Worm (Caenorhabditis elegans) whole organism, young adult: ENCODE data around the gene lec-3.

Experiments
- F37B4.10 ChIP-seq: fragments of 200-800 bp; sonication (Bioruptor generic); IDR thresholded peaks from 2 replicates; pipeline ENCODE4 v1.3.6; 2022; ENCODE audit warnings: missing genetic modification characterization, missing compliant biosample characterization
- F39B2.1 ChIP-seq: fragments of 200-800 bp; sonication (Bioruptor generic); IDR thresholded peaks from 2 replicates; pipeline ENCODE4 v1.3.6; 2022; ENCODE audit warnings: missing genetic modification reagents, missing genetic modification characterization, missing compliant biosample characterization
- F52B5.7 ChIP-seq: sonication (generic microtip); optimal IDR thresholded peaks from 2 replicates; lab custom pipeline; 2016; ENCODE audit warnings: mild to moderate bottlenecking, missing genetic modification characterization, missing compliant biosample characterization
- K11D2.4 ChIP-seq: fragments of 200-800 bp; sonication (Bioruptor generic); IDR thresholded peaks from 2 replicates; pipeline ENCODE4 v1.3.6; 2022; ENCODE audit warnings: missing genetic modification reagents, missing genetic modification characterization, missing compliant biosample characterization
- K12H6.12 ChIP-seq: fragments of 200-800 bp; sonication (Bioruptor generic); optimal IDR thresholded peaks from 2 replicates; lab custom pipeline; 2018; ENCODE audit warnings: mild to moderate bottlenecking, missing genetic modification characterization, missing compliant biosample characterization
- Y67H2A.10 ChIP-seq: fragments of 200-800 bp; sonication (Bioruptor generic); conservative IDR thresholded peaks from 2 replicates; pipeline ENCODE4 v1.3.6; 2022; ENCODE audit warnings: missing genetic modification reagents, missing genetic modification characterization, missing compliant biosample characterization
- ama-1 ChIP-seq, 3 experiments: fragments of 150-350 bp in 1 of 3; sonication (generic microtip) in 2 of 3; optimal IDR thresholded peaks; 2 replicates each; lab custom pipeline; 2014 to 2018; ENCODE audit warnings: missing biosample characterization in 2 of 3, missing genetic modification characterization in 2 of 3, missing genetic modification reagents in 2 of 3
- atf-7 ChIP-seq: sonication (generic microtip); optimal IDR thresholded peaks from 2 replicates; lab custom pipeline; 2017; ENCODE audit warnings: mild to moderate bottlenecking, missing genetic modification characterization, missing compliant biosample characterization
- attf-3 ChIP-seq: fragments of 200-800 bp; sonication (Bioruptor generic); conservative IDR thresholded peaks from 2 replicates; pipeline ENCODE4 v1.3.6; 2022; ENCODE audit warnings: missing genetic modification reagents, missing genetic modification characterization, missing compliant biosample characterization
- attf-5 ChIP-seq: fragments of 200-800 bp; sonication (Bioruptor generic); optimal IDR thresholded peaks from 2 replicates; lab custom pipeline; 2018; ENCODE audit warnings: mild to moderate bottlenecking, missing genetic modification characterization, missing compliant biosample characterization
- cebp-1 ChIP-seq, 2 experiments: fragments of 200-800 bp in 1 of 2; sonication (Bioruptor generic) in 1 of 2; sonication (generic microtip) in 1 of 2; IDR thresholded peaks in 1 of 2; optimal IDR thresholded peaks in 1 of 2; 2 replicates each; pipeline versions ENCODE4 v1.3.6 to Lab custom; 2017 to 2022; ENCODE audit warnings: missing compliant biosample characterization in 2 of 2, missing genetic modification characterization in 2 of 2, mild to moderate bottlenecking in 1 of 2, missing genetic modification reagents in 1 of 2, moderate library complexity in 1 of 2
- ceh-27 ChIP-seq: fragments of 200-800 bp; sonication (Bioruptor generic); optimal IDR thresholded peaks from 2 replicates; lab custom pipeline; 2018; ENCODE audit warnings: mild to moderate bottlenecking, missing genetic modification characterization, moderate library complexity, missing compliant biosample characterization
- ceh-40 ChIP-seq: fragments of 200-800 bp; sonication (Bioruptor generic); IDR thresholded peaks from 2 replicates; pipeline ENCODE4 v1.3.6; 2022; ENCODE audit warnings: missing genetic modification characterization, missing compliant biosample characterization
- ceh-58 ChIP-seq: fragments of 200-800 bp; sonication (Bioruptor generic); IDR thresholded peaks from 2 replicates; pipeline ENCODE4 v1.3.6; 2022; ENCODE audit warnings: missing genetic modification characterization, missing compliant biosample characterization
- chd-7 ChIP-seq: sonication (generic microtip); optimal IDR thresholded peaks from 2 replicates; lab custom pipeline; 2016; ENCODE audit warnings: mild to moderate bottlenecking, missing genetic modification characterization, moderate library complexity, missing compliant biosample characterization
- dox-1 ChIP-seq: fragments of 200-800 bp; sonication (Bioruptor generic); IDR thresholded peaks from 2 replicates; pipeline ENCODE4 v1.3.6; 2022; ENCODE audit warnings: missing genetic modification reagents, missing genetic modification characterization, missing compliant biosample characterization
- efl-1 ChIP-seq: fragments of 150-350 bp; optimal IDR thresholded peaks from 2 replicates; lab custom pipeline; 2014; ENCODE audit warnings: missing biosample characterization, missing genetic modification reagents, missing genetic modification characterization
- egl-18 ChIP-seq: fragments of 200-800 bp; sonication (Bioruptor generic); IDR thresholded peaks from 2 replicates; pipeline ENCODE4 v1.3.6; 2022; ENCODE audit warnings: missing genetic modification reagents, missing genetic modification characterization, missing compliant biosample characterization
- egrh-3 ChIP-seq: fragments of 200-800 bp; sonication (Bioruptor generic); IDR thresholded peaks from 2 replicates; pipeline ENCODE4 v1.3.6; 2022; ENCODE audit warnings: missing genetic modification reagents, missing genetic modification characterization, missing compliant biosample characterization
- ekl-4 ChIP-seq: fragments of 200-800 bp; sonication (Bioruptor generic); IDR thresholded peaks from 2 replicates; pipeline ENCODE4 v1.3.6; 2022; ENCODE audit warnings: missing genetic modification reagents, missing genetic modification characterization, missing compliant biosample characterization
- gei-17 ChIP-seq: fragments of 200-800 bp; sonication (Bioruptor generic); optimal IDR thresholded peaks from 2 replicates; lab custom pipeline; 2018; ENCODE audit warnings: mild to moderate bottlenecking, missing genetic modification characterization, missing compliant biosample characterization
- hmg-1.2 ChIP-seq: fragments of 200-800 bp; sonication (Bioruptor generic); IDR thresholded peaks from 2 replicates; pipeline ENCODE4 v1.3.6; 2022; ENCODE audit warnings: missing genetic modification reagents, missing genetic modification characterization, missing compliant biosample characterization
- hrde-1 ChIP-seq: sonication (generic microtip); optimal IDR thresholded peaks from 2 replicates; lab custom pipeline; 2016; ENCODE audit warnings: missing genetic modification characterization, mild to moderate bottlenecking, missing compliant biosample characterization, moderate library complexity, missing genotype, missing genetic modification reagents, borderline replicate concordance
- lin-26 ChIP-seq: fragments of 200-800 bp; sonication (Bioruptor generic); IDR thresholded peaks from 2 replicates; pipeline ENCODE4 v1.3.6; 2022; ENCODE audit warnings: missing genetic modification reagents, missing genetic modification characterization, missing compliant biosample characterization
- lin-40 ChIP-seq: sonication (generic microtip); optimal IDR thresholded peaks from 2 replicates; lab custom pipeline; 2016; ENCODE audit warnings: missing genetic modification characterization, mild to moderate bottlenecking, missing compliant biosample characterization, missing genotype, missing genetic modification reagents
- mes-4 ChIP-seq: sonication (generic microtip); optimal IDR thresholded peaks from 2 replicates; lab custom pipeline; 2016; ENCODE audit warnings: missing genotype, missing genetic modification characterization, missing compliant biosample characterization
- mxl-1 ChIP-seq: sonication (generic microtip); optimal IDR thresholded peaks from 2 replicates; lab custom pipeline; 2016; ENCODE audit warnings: missing genetic modification characterization, missing compliant biosample characterization
- nfyb-1 ChIP-seq: fragments of 200-800 bp; sonication (Bioruptor generic); IDR thresholded peaks from 2 replicates; pipeline ENCODE4 v1.3.6; 2022; ENCODE audit warnings: missing genetic modification reagents, missing genetic modification characterization, missing compliant biosample characterization
- nhr-120 ChIP-seq: fragments of 200-800 bp; sonication (Bioruptor generic); IDR thresholded peaks from 2 replicates; pipeline ENCODE4 v1.3.6; 2022; ENCODE audit warnings: missing genetic modification characterization, missing compliant biosample characterization
- nhr-80 ChIP-seq: sonication (generic microtip); optimal IDR thresholded peaks from 2 replicates; lab custom pipeline; 2016; ENCODE audit warnings: missing genetic modification characterization, missing compliant biosample characterization
- pha-4 ChIP-seq: fragments of 150-350 bp; sonication (generic microtip); optimal IDR thresholded peaks from 2 replicates; lab custom pipeline; 2014; ENCODE audit warnings: missing biosample characterization, missing genetic modification reagents, missing genetic modification characterization
- rec-8 ChIP-seq, 2 experiments: sonication (generic microtip); optimal IDR thresholded peaks; 2 replicates each; lab custom pipeline; 2016; ENCODE audit warnings: mild to moderate bottlenecking in 2 of 2, missing genetic modification characterization in 2 of 2, missing genetic modification reagents in 2 of 2, missing genotype in 2 of 2, missing biosample characterization in 1 of 2, missing compliant biosample characterization in 1 of 2, moderate library complexity in 1 of 2
- repo-1 ChIP-seq: sonication (generic microtip); optimal IDR thresholded peaks from 2 replicates; lab custom pipeline; 2017; ENCODE audit warnings: mild to moderate bottlenecking, missing genetic modification characterization, missing compliant biosample characterization
- sea-2 ChIP-seq: fragments of 200-800 bp; sonication (Bioruptor generic); IDR thresholded peaks from 2 replicates; pipeline ENCODE4 v1.3.6; 2022; ENCODE audit warnings: missing genetic modification characterization, missing compliant biosample characterization
- snpc-1.3 ChIP-seq: sonication (generic microtip); optimal IDR thresholded peaks from 2 replicates; lab custom pipeline; 2017; ENCODE audit warnings: missing genetic modification characterization, mild to moderate bottlenecking, missing compliant biosample characterization, antibody characterized with exemption, moderate library complexity, missing genotype, missing genetic modification reagents; ENCODE audit not compliant: insufficient read depth
- unc-62 ChIP-seq: fragments of 150-350 bp; optimal IDR thresholded peaks from 2 replicates; lab custom pipeline; 2014; ENCODE audit warnings: missing biosample characterization, missing genetic modification reagents, missing genetic modification characterization
- zim-3 ChIP-seq: sonication (generic microtip); optimal IDR thresholded peaks from 2 replicates; lab custom pipeline; 2017; ENCODE audit warnings: mild to moderate bottlenecking, missing genetic modification characterization, moderate library complexity, missing compliant biosample characterization
- ztf-18 ChIP-seq: sonication (generic microtip); optimal IDR thresholded peaks from 2 replicates; lab custom pipeline; 2016; ENCODE audit warnings: missing genotype, mild to moderate bottlenecking, missing genetic modification characterization, missing compliant biosample characterization

lec-3 gene

DNA sequence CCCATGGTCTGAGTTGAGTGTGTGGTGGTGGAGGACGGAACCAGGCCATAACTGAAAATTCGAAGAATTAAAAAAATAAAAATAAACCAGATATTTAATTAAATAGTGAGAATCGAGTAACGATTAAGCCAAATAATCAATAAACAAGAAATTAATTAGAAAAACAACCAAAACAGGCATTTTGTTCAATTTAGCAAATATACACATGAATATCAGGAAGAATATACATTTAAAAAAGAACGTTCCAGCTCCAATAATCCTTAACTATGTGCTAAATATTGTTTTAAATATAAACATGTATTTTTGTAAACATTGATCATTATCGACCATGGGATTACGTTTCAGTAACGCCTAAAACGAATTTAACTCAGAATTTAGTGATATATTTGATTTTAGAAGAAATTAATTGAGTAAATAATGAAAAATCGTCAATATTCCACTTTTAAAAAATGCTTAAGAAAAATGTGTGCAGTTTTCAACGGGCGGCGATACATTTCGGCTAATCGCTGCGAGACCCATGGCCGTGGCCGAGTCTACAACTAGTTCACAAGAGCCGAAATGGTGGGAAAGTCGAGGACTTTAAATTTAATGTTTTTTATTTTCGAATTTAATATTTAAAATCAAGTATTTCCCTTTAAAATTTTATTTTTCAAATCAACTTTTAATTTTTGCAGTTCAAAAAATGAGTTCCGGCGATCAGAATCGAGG lies 22.8 kb upstream of the lec-3 start, which contains the start of the genes R53.4 and psf-1 (continued):
- no peak for TF ChIP-seq F37B4.10 (GFP tag; lab: Robert Waterston, UW)
- no peak for TF ChIP-seq rec-8 (tag; optimal IDR thresholded peaks at IDR 0.05; lab: Kevin White, UChicago)
- TF ChIP-seq lin-26 (GFP tag; lab: Robert Waterston, UW): 0 out of 2 replicates have a peak, but pooled peaks have one; percentile 15
- TF ChIP-seq zim-3 (tag; lab: Kevin White, UChicago): no peak
- TF ChIP-seq egrh-3: no peak
- no peak for TF ChIP-seq hrde-1
- TF ChIP-seq F39B2.1 (GFP tag; lab: Robert Waterston, UW): no peak
- TF ChIP-seq nhr-120 (GFP tag; lab: Robert Waterston, UW): no peak
- TF ChIP-seq repo-1 (tag; lab: Kevin White, UChicago): no peak
- TF ChIP-seq ceh-40: no peak
- no peak for TF ChIP-seq atf-7 (tag; lab: Kevin White, UChicago)
- no peak for TF ChIP-seq ztf-18

DNA sequence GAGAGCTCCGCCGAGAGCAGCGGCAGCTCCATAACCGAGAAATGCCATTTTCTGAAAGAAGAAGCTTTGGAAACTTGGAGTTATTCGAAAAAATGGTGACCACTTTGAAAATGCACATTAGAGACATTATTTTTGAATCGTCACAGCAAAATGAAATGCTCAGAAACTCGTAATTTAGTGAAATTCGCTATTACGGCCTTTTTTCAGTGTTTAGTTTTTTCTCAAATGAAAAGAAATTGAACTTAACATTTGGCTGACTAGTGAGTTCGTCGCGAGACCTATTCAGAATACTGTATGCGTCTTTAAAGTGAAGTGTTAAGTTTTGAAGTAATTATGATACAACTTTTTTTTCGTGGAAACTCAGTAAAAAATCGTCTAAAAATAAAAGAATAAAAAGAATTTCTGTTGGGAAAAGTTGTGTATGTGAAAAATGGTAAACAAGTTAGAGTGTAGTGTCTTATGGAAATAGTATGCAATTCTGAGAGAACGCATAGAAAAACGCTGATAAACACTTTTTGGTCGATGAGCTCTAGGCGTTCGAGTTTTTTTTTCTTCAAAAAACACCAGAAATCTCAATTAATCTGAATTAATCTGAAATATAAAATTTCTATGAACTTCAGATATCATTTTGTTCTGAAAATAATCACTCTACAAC lies 20.3 kb upstream of the lec-3 start, which contains the start of gene R53.5:
Gene R53.5 (minus strand): TSS at position 51 of the 655 bp plus-strand sequence.
- 0 out of 2 replicates have a peak, but pooled peaks have one; percentile 10 for TF ChIP-seq nfyb-1 (GFP tag; lab: Robert Waterston, UW)
- no peak for TF ChIP-seq mes-4 (tag; lab: Kevin White, UChicago)
- no peak for TF ChIP-seq attf-5 (GFP tag; lab: Kevin White, UChicago)
- peak; percentile 19 for TF ChIP-seq K12H6.12 (tag; lab: Kevin White, UChicago)
- TF ChIP-seq ama-1 (optimal IDR thresholded peaks at IDR 0.05; lab: Kevin White, UChicago): no peak
- TF ChIP-seq ama-1 (GFP tag; optimal IDR thresholded peaks at IDR 0.05; lab: Kevin White, UChicago): no peak
- peak in 1 of 2 experiments; percentile 10 for TF ChIP-seq rec-8 (tag; optimal IDR thresholded peaks at IDR 0.05; lab: Kevin White, UChicago)
- TF ChIP-seq unc-62 (GFP tag; lab: Kevin White, UChicago): no peak
- no peak for TF ChIP-seq mxl-1 (tag; lab: Kevin White, UChicago)
- peak; percentile 73 for TF ChIP-seq hmg-1.2 (GFP tag; lab: Robert Waterston, UW)
- peak; percentile 4 for TF ChIP-seq snpc-1.3
- TF ChIP-seq, all 124 proteins: peak for 5

DNA sequence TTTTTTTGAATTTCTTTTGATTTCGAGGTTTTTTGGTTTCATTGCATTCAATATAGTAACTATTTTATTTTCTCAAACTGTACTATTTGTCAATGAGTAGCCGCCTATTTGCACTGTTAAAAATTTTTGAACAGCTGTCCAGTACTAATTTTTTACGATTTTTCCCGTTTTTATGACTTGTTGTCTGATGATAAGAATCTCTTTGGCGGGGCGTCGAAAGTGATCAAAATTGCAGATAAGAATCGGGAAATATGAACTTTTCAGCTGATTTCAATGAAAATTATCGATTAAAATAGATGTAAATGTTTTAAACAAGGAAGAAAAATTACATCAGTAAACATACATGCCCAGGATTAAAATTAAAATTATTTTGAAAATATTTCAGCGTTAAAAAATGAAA lies 16.7 kb upstream of the lec-3 start:
- TF ChIP-seq chd-7 (tag; lab: Kevin White, UChicago): no peak
- no peak for TF ChIP-seq F52B5.7
- no peak for TF ChIP-seq K11D2.4 (GFP tag; lab: Robert Waterston, UW)
- no peak for TF ChIP-seq ceh-58 (GFP tag; lab: Robert Waterston, UW)
- no peak for TF ChIP-seq lin-26 (GFP tag; lab: Robert Waterston, UW)
- TF ChIP-seq sea-2: no peak
- peak; percentile 70 for TF ChIP-seq nhr-80 (tag; lab: Kevin White, UChicago)

DNA sequence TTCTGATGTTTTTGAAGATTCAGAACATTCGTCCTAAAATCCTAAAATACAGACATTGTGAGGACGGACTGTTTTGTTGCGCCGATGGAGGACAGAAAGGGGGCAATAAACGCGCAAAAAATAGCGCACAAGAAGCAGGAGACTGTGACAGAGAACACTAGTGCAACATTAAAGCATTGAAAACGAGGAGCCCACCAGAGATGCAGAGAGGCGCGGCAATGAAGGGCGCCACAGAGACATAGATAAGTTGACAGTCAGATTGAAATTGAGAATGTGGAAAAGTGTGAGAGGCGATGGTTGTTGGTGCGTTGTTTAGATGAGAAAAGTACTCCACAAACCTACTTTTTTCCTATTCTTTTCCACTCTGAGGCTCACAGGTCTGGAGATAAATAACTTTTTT lies 15.9 kb upstream of the lec-3 start, which contains the start of gene aakg-5:
Gene aakg-5 (minus strand): TSS at position 159 of the 400 bp plus-strand sequence.
- 0 out of 2 replicates have a peak, but pooled peaks have one; percentile 35 for TF ChIP-seq nfyb-1 (GFP tag; lab: Robert Waterston, UW)
- TF ChIP-seq lin-40: peak; percentile 77
- peak; percentile 84 for TF ChIP-seq nhr-80 (tag; lab: Kevin White, UChicago)
- TF ChIP-seq attf-3 (GFP tag; lab: Robert Waterston, UW): peak; percentile 28; the same call in 1 of the 2 replicates
- 0 out of 2 replicates have a peak, but pooled peaks have one; percentile 6 for TF ChIP-seq egl-18
- TF ChIP-seq Y67H2A.10 (GFP tag; lab: Robert Waterston, UW): no peak
- TF ChIP-seq dox-1 (GFP tag; lab: Robert Waterston, UW): peak; percentile 70
- TF ChIP-seq ceh-27 (GFP tag; lab: Kevin White, UChicago): peak; percentile 29
- peak; percentile 62 for TF ChIP-seq K12H6.12 (tag; lab: Kevin White, UChicago)
- TF ChIP-seq attf-5 (GFP tag; lab: Kevin White, UChicago): peak; percentile 42
- TF ChIP-seq ceh-58 (GFP tag; lab: Robert Waterston, UW): no peak
- peak; percentile 24 for TF ChIP-seq gei-17 (GFP tag; lab: Kevin White, UChicago)
- TF ChIP-seq cebp-1 (GFP tag; IDR thresholded peaks at IDR 0.05; lab: Robert Waterston, UW): peak; percentile 42; the same call in 1 of the 2 replicates
- no peak for TF ChIP-seq cebp-1 (tag; optimal IDR thresholded peaks at IDR 0.05; lab: Kevin White, UChicago)
- TF ChIP-seq efl-1 (GFP tag; lab: Kevin White, UChicago): no peak
- peak; percentile 78 for TF ChIP-seq pha-4 (tag; lab: Kevin White, UChicago)
- TF ChIP-seq hrde-1: no peak
- peak; percentile 44; the same call in 1 of the 2 replicates for TF ChIP-seq ekl-4 (GFP tag; lab: Robert Waterston, UW)
- TF ChIP-seq rec-8 (tag; optimal IDR thresholded peaks at IDR 0.05; lab: Kevin White, UChicago): no peak
